Fruit fly (Drosophila melanogaster) whole organism, wandering third instar larva: ENCODE measurements around the gene CG15822.

Source experiments
- Abd-B ChIP-seq: fragments of >200 bp; optimal IDR thresholded peaks from 2 replicates; lab custom pipeline; 2017; ENCODE audit warnings: missing biosample characterization, missing genetic modification characterization
- CG32264 ChIP-seq: fragments of 200-800 bp; sonication (Bioruptor generic); optimal IDR thresholded peaks from 2 replicates; lab custom pipeline; 2016; ENCODE audit warnings: missing biosample characterization, missing genetic modification characterization
- Dfd ChIP-seq: fragments of >200 bp; optimal IDR thresholded peaks from 2 replicates; lab custom pipeline; 2017; ENCODE audit warnings: missing biosample characterization, missing genetic modification characterization
- Hr83 ChIP-seq: fragments of 200-300 bp; sonication (Bioruptor generic); optimal IDR thresholded peaks from 2 replicates; lab custom pipeline; 2016; ENCODE audit warnings: missing biosample characterization, mild to moderate bottlenecking, missing genetic modification characterization, moderate library complexity; ENCODE audit not compliant: poor library complexity, severe bottlenecking
- pan ChIP-seq: fragments of >200 bp; optimal IDR thresholded peaks from 2 replicates; lab custom pipeline; 2017

DNA sequence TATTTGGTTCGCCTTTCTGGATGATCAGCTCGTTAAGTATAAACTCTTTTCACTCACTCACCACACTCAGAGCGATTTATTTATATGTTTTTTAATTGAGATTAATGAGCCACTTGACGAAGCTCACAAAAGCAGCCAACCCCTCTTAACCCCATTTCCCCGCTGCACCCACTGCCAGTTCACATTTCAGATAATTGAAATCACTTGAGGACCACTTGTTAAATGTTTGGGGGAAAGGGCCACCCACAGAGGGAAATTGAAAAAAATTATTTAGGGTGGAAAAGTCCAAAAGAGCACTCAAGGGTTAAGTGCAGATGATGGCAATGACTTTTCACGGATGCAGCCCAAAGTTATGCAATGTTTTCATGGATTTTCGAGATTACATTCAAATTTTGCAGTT lies 10.9 kb downstream of the CG15822 start:
- TF ChIP-seq pan (lab: Kevin White, UChicago): no peak
- no peak for TF ChIP-seq Abd-B (GFP tag; lab: Kevin White, UChicago)
- TF ChIP-seq Hr83 (GFP tag; lab: Kevin White, UChicago): no peak
- TF ChIP-seq Dfd (GFP tag; lab: Kevin White, UChicago): no peak
- no peak for TF ChIP-seq CG32264 (GFP tag; lab: Kevin White, UChicago)
